Worm (Caenorhabditis elegans): ENCODE measurements around the gene F54D5.5.
A peak's percentile ranks its signal among the peaks of the same experiment; 100 is the strongest.

The F54D5.5 gene

ce11 chrII:11566970-11567711 is at the start of gene F54D5.5:
F54D5.5 (minus strand) TSS chrII:11567020.
- TF ChIP-seq sup-37 (GFP tag; optimal IDR thresholded peaks at IDR 0.05) = no peak
- peak; percentile 7 for TF ChIP-seq unc-86 (tag; optimal IDR thresholded peaks at IDR 0.05)
- TF ChIP-seq nhr-85 (tag) = peak; percentile 25
- peak; percentile 46 for TF ChIP-seq lin-14 (GFP tag; optimal IDR thresholded peaks at IDR 0.05)
- peak; percentile 5 for TF ChIP-seq rnt-1 (tag; optimal IDR thresholded peaks at IDR 0.05)
- peak; percentile 3 for TF ChIP-seq tbx-2 (tag; optimal IDR thresholded peaks at IDR 0.05)
- peak; percentile 44 for TF ChIP-seq mep-1 (tag; optimal IDR thresholded peaks at IDR 0.05)
- TF ChIP-seq dpl-1 (GFP tag; optimal IDR thresholded peaks at IDR 0.05) = peak in 2 of 3 experiments; percentile 22 to 75
- TF ChIP-seq skn-1 (tag; optimal IDR thresholded peaks at IDR 0.05) = no peak
- TF ChIP-seq efl-1 (optimal IDR thresholded peaks at IDR 0.05) = peak; percentile 25 to 62
- TF ChIP-seq efl-1 (GFP tag; optimal IDR thresholded peaks at IDR 0.05 in 1 of 2) = peak; percentile 61 to 95
- peak in 2 of 3 experiments; percentile 12 to 28 for TF ChIP-seq ceh-82 (tag; optimal IDR thresholded peaks at IDR 0.05)
- peak; percentile 1 for TF ChIP-seq F16B12.6 (tag; optimal IDR thresholded peaks at IDR 0.05)
- TF ChIP-seq nhr-28 (tag; optimal IDR thresholded peaks at IDR 0.05) = no peak
- TF ChIP-seq lin-35 (GFP tag; optimal IDR thresholded peaks at IDR 0.05) = peak; percentile 45 to 47
- peak in 1 of 2 experiments; percentile 40 for TF ChIP-seq ztf-11 (tag; optimal IDR thresholded peaks at IDR 0.05)
- TF ChIP-seq egl-13 (tag; optimal IDR thresholded peaks at IDR 0.05) = peak; percentile 8
- TF ChIP-seq fkh-8 (tag; optimal IDR thresholded peaks at IDR 0.05) = no peak
- TF ChIP-seq snu-23 (GFP tag; optimal IDR thresholded peaks at IDR 0.05) = peak; percentile 9
- TF ChIP-seq lsy-2 (tag; optimal IDR thresholded peaks at IDR 0.05) = peak in 1 of 2 experiments; percentile 45

ce11 chrII:11616333-11616942 is 49.6 kb upstream of the F54D5.5 start:
- TF ChIP-seq efl-1 (optimal IDR thresholded peaks at IDR 0.05) (no peak), efl-1 (GFP tag; optimal IDR thresholded peaks at IDR 0.05 in 1 of 2) (peak in 1 of 2 experiments; percentile 58), hpl-2 (GFP tag; optimal IDR thresholded peaks at IDR 0.05) (no peak)

- TF ChIP-seq unc-62 (GFP tag; optimal IDR thresholded peaks at IDR 0.05) = no peak
- peak; percentile 36 for TF ChIP-seq fkh-8 (tag; optimal IDR thresholded peaks at IDR 0.05)
- peak; percentile 61 for TF ChIP-seq aly-2 (tag; optimal IDR thresholded peaks at IDR 0.05)
- TF ChIP-seq nhr-84 (tag; optimal IDR thresholded peaks at IDR 0.05) = no peak
Observed at ce11 chrII:11614103-11614857, 47.5 kb upstream of the F54D5.5 start.

- TF ChIP-seq lsy-2 (tag; optimal IDR thresholded peaks at IDR 0.05) (no peak), efl-1 (optimal IDR thresholded peaks at IDR 0.05) (no peak), efl-1 (GFP tag; optimal IDR thresholded peaks at IDR 0.05 in 1 of 2) (peak in 1 of 2 experiments; percentile 52)
Observed at ce11 chrII:11612034-11612723, 45.4 kb upstream of the F54D5.5 start, which contains the start of gene F07A11.5. F07A11.5 (plus strand) TSS chrII:11612300.

- peak in 1 of 2 experiments; percentile 20 for TF ChIP-seq lsy-2 (tag; optimal IDR thresholded peaks at IDR 0.05)
- no peak for TF ChIP-seq hlh-4 (tag; optimal IDR thresholded peaks at IDR 0.05)
- TF ChIP-seq fkh-10 (GFP tag; optimal IDR thresholded peaks at IDR 0.05) = no peak
- TF ChIP-seq ama-1 (optimal IDR thresholded peaks at IDR 0.05) = no peak
- TF ChIP-seq unc-130 (tag; optimal IDR thresholded peaks at IDR 0.05) = no peak
- TF ChIP-seq lin-15B (tag; optimal IDR thresholded peaks at IDR 0.05) = no peak
- TF ChIP-seq pag-3 (tag; optimal IDR thresholded peaks at IDR 0.05; ENCODE audit: borderline replicate concordance, insufficient read depth) = no peak
- TF ChIP-seq ztf-11 (tag; optimal IDR thresholded peaks at IDR 0.05) = no peak
- no peak for TF ChIP-seq mef-2 (tag; optimal IDR thresholded peaks at IDR 0.05)
- TF ChIP-seq snu-23 (GFP tag; optimal IDR thresholded peaks at IDR 0.05) = no peak
- no peak for TF ChIP-seq dsc-1 (tag; optimal IDR thresholded peaks at IDR 0.05)
- TF ChIP-seq rnt-1 (tag; optimal IDR thresholded peaks at IDR 0.05) = no peak
- TF ChIP-seq grh-1 (GFP tag; IDR thresholded peaks at IDR 0.05) = no peak
- TF ChIP-seq blmp-1 (tag; optimal IDR thresholded peaks at IDR 0.05) = peak; percentile 50
- TF ChIP-seq sox-4 (tag; optimal IDR thresholded peaks at IDR 0.05) = no peak
- no peak for TF ChIP-seq ceh-63 (GFP tag; optimal IDR thresholded peaks at IDR 0.05)
- TF ChIP-seq tbx-2 (tag; optimal IDR thresholded peaks at IDR 0.05) = no peak
- no peak for TF ChIP-seq efl-1 (optimal IDR thresholded peaks at IDR 0.05)
- no peak for TF ChIP-seq efl-1 (GFP tag; optimal IDR thresholded peaks at IDR 0.05 in 1 of 2)
- no peak for TF ChIP-seq aly-2 (tag; optimal IDR thresholded peaks at IDR 0.05)
- TF ChIP-seq nhr-71 (tag; optimal IDR thresholded peaks at IDR 0.05) = peak; percentile 23
- no peak for TF ChIP-seq vab-15 (tag; optimal IDR thresholded peaks at IDR 0.05)
- no peak for TF ChIP-seq mep-1 (tag; optimal IDR thresholded peaks at IDR 0.05)
- no peak for TF ChIP-seq ceh-88 (GFP tag; IDR thresholded peaks at IDR 0.05)
Observed at ce11 chrII:11611462-11611861, 44.6 kb upstream of the F54D5.5 start.

All from whole organism, L1 larva.